Fruit fly (Drosophila melanogaster): ENCODE results near the gene CG4198.

Gene CG4198

dm6 chrX:5349899-5350575, 37.0 kb downstream of the CG4198 start (continued):
- TF ChIP-seq cato (GFP tag; optimal IDR thresholded peaks at IDR 0.05; ENCODE audit: borderline replicate concordance) (no peak), CG11504 (tag; optimal IDR thresholded peaks at IDR 0.05) (peak; percentile 7), CG8924 (tag; optimal IDR thresholded peaks at IDR 0.05) (peak; percentile 4), crol (GFP tag; IDR thresholded peaks at IDR 0.05) (peak; percentile 50; the same call in 1 of the 2 replicates), lab (GFP tag; optimal IDR thresholded peaks at IDR 0.05) (peak; percentile 23), ase (GFP tag; IDR thresholded peaks at IDR 0.05) (peak; percentile 53; the same call in 1 of the 3 replicates), CG17359 (tag; optimal IDR thresholded peaks at IDR 0.05) (peak; percentile 54), grau (tag; optimal IDR thresholded peaks at IDR 0.05) (peak; percentile 15), CG15479 (GFP tag; optimal IDR thresholded peaks at IDR 0.05) (no peak), prd (optimal IDR thresholded peaks at IDR 0.05) (no peak), prd (GFP tag; IDR thresholded peaks at IDR 0.05) (peak; percentile 57; the same call in 2 of the 3 replicates), HmgZ (tag; optimal IDR thresholded peaks at IDR 0.05) (no peak), Dfd (GFP tag; optimal IDR thresholded peaks at IDR 0.05) (peak in 1 of 2 experiments; percentile 76), CG14667 (GFP tag; IDR thresholded peaks at IDR 0.05) (0 out of 2 replicates have a peak, but pooled peaks have one; percentile 13), vnd (GFP tag; IDR thresholded peaks at IDR 0.05; ENCODE audit: partially characterized antibody) (no peak), ken (GFP tag; IDR thresholded peaks at IDR 0.05) (0 out of 3 replicates have a peak, but pooled peaks have one; percentile 29), Usf (GFP tag; optimal IDR thresholded peaks at IDR 0.05) (no peak), CG3065 (GFP tag; optimal IDR thresholded peaks at IDR 0.05) (no peak), ci (GFP tag; IDR thresholded peaks at IDR 0.05) (peak; percentile 51; the same call in 1 of the 3 replicates), CG9215 (GFP tag; IDR thresholded peaks at IDR 0.05) (0 out of 2 replicates have a peak, but pooled peaks have one; percentile 15), klu (GFP tag; IDR thresholded peaks at IDR 0.05) (0 out of 2 replicates have a peak, but pooled peaks have one; percentile 23), Blimp-1 (GFP tag; optimal IDR thresholded peaks at IDR 0.05) (peak; percentile 48), Ada2b (GFP tag; IDR thresholded peaks at IDR 0.05) (0 out of 2 replicates have a peak, but pooled peaks have one; percentile 17), CG2678 (tag; optimal IDR thresholded peaks at IDR 0.05) (peak; percentile 38), CG11456 (GFP tag; IDR thresholded peaks at IDR 0.05) (0 out of 3 replicates have a peak, but pooled peaks have one; percentile 46), Doc3 (GFP tag; IDR thresholded peaks at IDR 0.05; ENCODE audit: partially characterized antibody) (no peak), D (optimal IDR thresholded peaks at IDR 0.05) (no peak), D (GFP tag; optimal IDR thresholded peaks at IDR 0.05) (peak; percentile 15), Bteb2 (GFP tag; optimal IDR thresholded peaks at IDR 0.05) (no peak), lov (optimal IDR thresholded peaks at IDR 0.05) (no peak), lov (GFP tag; IDR thresholded peaks at IDR 0.05) (no peak), ATbp (GFP tag; optimal IDR thresholded peaks at IDR 0.05) (peak; percentile 27), fd64A (GFP tag; optimal IDR thresholded peaks at IDR 0.05) (no peak), ewg (GFP tag; optimal IDR thresholded peaks at IDR 0.05) (peak; percentile 13), Drgx (GFP tag; IDR thresholded peaks at IDR 0.05) (peak; percentile 15; the same call in 1 of the 2 replicates), CG1603 (tag; optimal IDR thresholded peaks at IDR 0.05) (peak; percentile 53), cas (GFP tag; IDR thresholded peaks at IDR 0.05) (no peak), stwl (tag; optimal IDR thresholded peaks at IDR 0.05) (no peak), CG12391 (tag; optimal IDR thresholded peaks at IDR 0.05) (peak; percentile 21), Hr39 (optimal IDR thresholded peaks at IDR 0.05) (no peak), CG14441 (GFP tag; IDR thresholded peaks at IDR 0.05) (0 out of 2 replicates have a peak, but pooled peaks have one; percentile 22), dysf (GFP tag; IDR thresholded peaks at IDR 0.05) (peak; percentile 33; the same call in 1 of the 3 replicates), CG10366 (GFP tag; IDR thresholded peaks at IDR 0.05) (peak; percentile 33), vvl (GFP tag; IDR thresholded peaks at IDR 0.05) (0 out of 2 replicates have a peak, but pooled peaks have one; percentile 50), TFAM (GFP tag; optimal IDR thresholded peaks at IDR 0.05) (no peak), Rfx (GFP tag; IDR thresholded peaks at IDR 0.05) (0 out of 2 replicates have a peak, but pooled peaks have one; percentile 18), Oli (tag; optimal IDR thresholded peaks at IDR 0.05) (peak; percentile 21), Kr (GFP tag; optimal IDR thresholded peaks at IDR 0.05) (no peak), unpg (GFP tag; optimal IDR thresholded peaks at IDR 0.05) (peak; percentile 28), CG8478 (optimal IDR thresholded peaks at IDR 0.05) (no peak)
